Worm (Caenorhabditis elegans) whole organism, early embryonic: ENCODE data around the gene rfp-1.

Experiments
- B0310.2 ChIP-seq: sonication (generic microtip); optimal IDR thresholded peaks from 2 replicates; lab custom pipeline; 2016; ENCODE audit warnings: mild to moderate bottlenecking, missing genetic modification characterization, missing compliant biosample characterization
- F13C5.2 ChIP-seq: sonication (generic microtip); optimal IDR thresholded peaks from 2 replicates; lab custom pipeline; 2017; ENCODE audit warnings: mild to moderate bottlenecking, missing genetic modification characterization, inconsistent platforms, missing compliant biosample characterization
- aly-1 ChIP-seq: sonication (generic microtip); optimal IDR thresholded peaks from 2 replicates; lab custom pipeline; 2016; ENCODE audit warnings: missing genetic modification characterization, missing compliant biosample characterization
- ama-1 ChIP-seq: fragments of 150-350 bp; optimal IDR thresholded peaks from 2 replicates; lab custom pipeline; 2014
- ceh-13 ChIP-seq: fragments of 200-800 bp; sonication (Bioruptor generic); optimal IDR thresholded peaks from 2 replicates; lab custom pipeline; 2018; ENCODE audit warnings: mild to moderate bottlenecking, missing genetic modification characterization, missing compliant biosample characterization
- ceh-36 ChIP-seq: sonication (generic microtip); optimal IDR thresholded peaks from 2 replicates; lab custom pipeline; 2016; ENCODE audit warnings: missing genetic modification characterization, inconsistent platforms, missing compliant biosample characterization
- ets-7 ChIP-seq: sonication (generic microtip); optimal IDR thresholded peaks from 2 replicates; lab custom pipeline; 2016; ENCODE audit warnings: missing genotype, missing genetic modification characterization, missing compliant biosample characterization
- flt-1 ChIP-seq: fragments of 200-800 bp; sonication (Bioruptor generic); IDR thresholded peaks from 2 replicates; pipeline ENCODE4 v1.3.6; 2022; ENCODE audit warnings: missing genetic modification characterization, missing compliant biosample characterization
- hmbx-1 ChIP-seq: sonication (generic microtip); optimal IDR thresholded peaks from 2 replicates; lab custom pipeline; 2016; ENCODE audit warnings: mild to moderate bottlenecking, missing genetic modification characterization, missing compliant biosample characterization
- hmg-4 ChIP-seq: fragments of 200-800 bp; sonication (Bioruptor generic); optimal IDR thresholded peaks from 2 replicates; lab custom pipeline; 2018; ENCODE audit warnings: mild to moderate bottlenecking, missing genetic modification characterization, missing compliant biosample characterization
- hnd-1 ChIP-seq: sonication (generic microtip); optimal IDR thresholded peaks from 2 replicates; lab custom pipeline; 2016; ENCODE audit warnings: missing genetic modification characterization, missing compliant biosample characterization
- pes-1 ChIP-seq: fragments of 200-800 bp; sonication (Bioruptor generic); IDR thresholded peaks from 2 replicates; pipeline ENCODE4 v1.3.6; 2022; ENCODE audit warnings: missing genetic modification reagents, missing genetic modification characterization, missing compliant biosample characterization
- scrt-1 ChIP-seq: fragments of 200-800 bp; sonication (Bioruptor generic); IDR thresholded peaks from 2 replicates; pipeline ENCODE4 v1.3.6; 2022; ENCODE audit warnings: missing genetic modification characterization, missing compliant biosample characterization
- sea-1 ChIP-seq: fragments of 200-800 bp; sonication (Bioruptor generic); conservative IDR thresholded peaks from 2 replicates; pipeline ENCODE4 v1.3.6; 2022; ENCODE audit warnings: missing genetic modification characterization, missing compliant biosample characterization
- tbx-11 ChIP-seq: fragments of 200-800 bp; sonication (Bioruptor generic); IDR thresholded peaks from 2 replicates; pipeline ENCODE4 v1.3.6; 2022; ENCODE audit warnings: missing genetic modification characterization, missing compliant biosample characterization
- tbx-37 ChIP-seq: fragments of 200-800 bp; sonication (Bioruptor generic); conservative IDR thresholded peaks from 2 replicates; pipeline ENCODE4 v1.3.6; 2022; ENCODE audit warnings: missing genetic modification reagents, missing genetic modification characterization, missing compliant biosample characterization
- tra-4 ChIP-seq: sonication (generic microtip); optimal IDR thresholded peaks from 2 replicates; lab custom pipeline; 2017; ENCODE audit warnings: missing genetic modification characterization, missing compliant biosample characterization

The rfp-1 gene

DNA sequence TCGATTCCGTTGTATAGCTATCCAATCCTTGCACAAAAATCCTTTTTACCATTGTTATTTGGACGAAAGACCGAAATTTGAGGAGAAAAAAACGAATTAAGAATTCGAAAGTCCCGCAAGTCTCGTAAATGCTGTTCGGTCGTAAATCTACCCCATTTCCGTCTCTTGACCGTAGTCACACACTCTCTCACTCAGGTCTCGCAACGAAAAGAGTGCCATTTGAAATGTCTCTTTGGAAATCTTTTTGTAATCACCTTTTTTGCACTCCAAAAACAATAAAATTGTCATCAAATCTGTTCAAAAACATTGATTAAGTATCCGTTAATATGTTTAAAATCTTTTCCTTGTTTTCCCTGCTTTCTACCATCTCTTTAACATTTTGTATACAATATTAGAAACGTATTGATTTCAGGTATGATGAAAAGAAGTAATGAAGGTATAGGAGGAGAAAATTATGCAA, at the start of gene rfp-1, which contains the start of gene R05D3.8:
rfp-1 (plus strand) TSS at position 410 of the 460 bp plus-strand sequence.
R05D3.8 (minus strand) TSS at position 115 of the 460 bp plus-strand sequence.
- TF ChIP-seq sea-1 (GFP tag; lab: Robert Waterston, UW), result no peak
- TF ChIP-seq ceh-13 (GFP tag; lab: Kevin White, UChicago), result no peak
- TF ChIP-seq aly-1 (tag; lab: Kevin White, UChicago), result no peak
- TF ChIP-seq pes-1 (GFP tag; lab: Robert Waterston, UW), result no peak
- no peak for TF ChIP-seq flt-1 (GFP tag; lab: Robert Waterston, UW)
- TF ChIP-seq ceh-36 (tag; lab: Kevin White, UChicago), result no peak
- TF ChIP-seq hmbx-1 (tag; lab: Kevin White, UChicago), result no peak
- TF ChIP-seq B0310.2, result no peak
- TF ChIP-seq tbx-37 (GFP tag; lab: Robert Waterston, UW), result no peak
- no peak for TF ChIP-seq hmg-4 (GFP tag; lab: Kevin White, UChicago)

DNA sequence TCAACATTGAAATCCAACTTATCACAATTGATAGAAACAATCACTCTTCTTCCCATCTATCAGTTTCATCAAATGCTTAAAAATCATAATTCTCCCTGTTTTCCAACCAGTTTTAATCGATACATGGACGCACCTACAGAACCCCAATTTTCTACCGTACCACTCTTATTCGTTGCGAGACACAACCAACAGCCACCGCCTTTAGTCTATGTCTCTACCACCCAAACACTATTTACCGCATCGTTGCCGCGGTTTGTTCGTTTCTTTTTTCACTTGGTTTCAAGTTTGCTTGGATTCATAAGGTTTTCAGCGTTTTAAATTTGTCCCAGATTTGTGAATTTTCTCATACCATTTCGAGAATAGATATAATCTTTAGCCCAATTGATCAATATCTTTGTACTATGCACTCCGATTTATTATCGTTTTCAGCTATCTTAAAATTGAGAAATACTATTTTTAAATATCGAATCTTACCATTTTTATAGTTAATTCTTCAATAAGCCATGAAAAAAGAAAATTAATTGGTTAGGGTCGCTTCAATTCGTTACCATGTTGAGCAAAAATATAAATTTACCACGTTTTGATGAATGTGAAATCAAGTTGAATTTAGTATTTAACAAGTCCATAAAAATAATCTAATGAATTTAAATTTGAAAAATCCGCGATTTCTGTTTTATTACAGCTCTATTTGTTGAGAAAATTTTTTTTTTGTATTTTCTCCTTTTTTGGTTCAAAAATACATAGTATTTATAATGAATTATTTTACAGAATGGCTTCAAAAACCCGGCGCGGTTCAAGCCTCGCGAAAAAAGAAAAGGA, 48.0 kb upstream of the rfp-1 start, which contains the start of gene F10E9.3:
F10E9.3 (plus strand) TSS at position 769 of the 819 bp plus-strand sequence.
- no peak for TF ChIP-seq hmg-4 (GFP tag; lab: Kevin White, UChicago)
- no peak for TF ChIP-seq scrt-1 (GFP tag; lab: Robert Waterston, UW)
- TF ChIP-seq sea-1 (GFP tag; lab: Robert Waterston, UW), result no peak
- no peak for TF ChIP-seq ama-1
- TF ChIP-seq aly-1 (tag; lab: Kevin White, UChicago), result no peak
- no peak for TF ChIP-seq tra-4 (tag; lab: Kevin White, UChicago)
- TF ChIP-seq hmbx-1 (tag; lab: Kevin White, UChicago), result no peak
- TF ChIP-seq ceh-36 (tag; lab: Kevin White, UChicago), result no peak
- no peak for TF ChIP-seq flt-1 (GFP tag; lab: Robert Waterston, UW)
- TF ChIP-seq ceh-13 (GFP tag; lab: Kevin White, UChicago), result no peak
- TF ChIP-seq ets-7, result no peak
- TF ChIP-seq F13C5.2 (tag; lab: Kevin White, UChicago), result no peak
- TF ChIP-seq tbx-37 (GFP tag; lab: Robert Waterston, UW), result no peak
- no peak for TF ChIP-seq hnd-1
- no peak for TF ChIP-seq tbx-11 (GFP tag; lab: Robert Waterston, UW)
- TF ChIP-seq pes-1 (GFP tag; lab: Robert Waterston, UW), result no peak
- TF ChIP-seq B0310.2, result no peak

DNA sequence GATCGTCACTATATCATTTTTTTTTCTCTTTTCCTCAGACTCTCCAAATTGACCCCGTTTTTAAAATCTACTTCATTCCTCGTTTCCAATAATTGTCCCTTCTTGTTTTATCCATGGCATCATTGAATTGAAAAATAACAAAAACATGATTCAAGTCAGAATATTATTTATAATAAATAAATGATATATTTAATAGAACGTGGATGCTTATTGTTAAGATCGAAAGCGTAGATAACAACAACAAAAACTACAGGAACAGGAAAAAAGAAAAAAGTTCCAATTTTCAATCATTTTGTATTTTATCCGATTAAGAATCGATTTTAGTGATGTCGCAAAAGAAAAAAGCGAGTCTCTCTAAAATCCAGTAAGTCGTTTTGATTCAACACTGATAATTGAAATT, 46.0 kb upstream of the rfp-1 start, which contains the start of gene F10E9.2:
F10E9.2 (plus strand) TSS at position 301 of the 400 bp plus-strand sequence.
- TF ChIP-seq ets-7, result no peak
- TF ChIP-seq ceh-36 (tag; lab: Kevin White, UChicago), result no peak
- TF ChIP-seq ama-1, result no peak
- no peak for TF ChIP-seq F13C5.2 (tag; lab: Kevin White, UChicago)
- no peak for TF ChIP-seq hmbx-1 (tag; lab: Kevin White, UChicago)
- TF ChIP-seq flt-1 (GFP tag; lab: Robert Waterston, UW), result no peak
- no peak for TF ChIP-seq aly-1 (tag; lab: Kevin White, UChicago)
- no peak for TF ChIP-seq B0310.2
- no peak for TF ChIP-seq sea-1 (GFP tag; lab: Robert Waterston, UW)
- TF ChIP-seq scrt-1 (GFP tag; lab: Robert Waterston, UW), result no peak
- TF ChIP-seq tbx-37 (GFP tag; lab: Robert Waterston, UW), result no peak
- no peak for TF ChIP-seq pes-1 (GFP tag; lab: Robert Waterston, UW)

DNA sequence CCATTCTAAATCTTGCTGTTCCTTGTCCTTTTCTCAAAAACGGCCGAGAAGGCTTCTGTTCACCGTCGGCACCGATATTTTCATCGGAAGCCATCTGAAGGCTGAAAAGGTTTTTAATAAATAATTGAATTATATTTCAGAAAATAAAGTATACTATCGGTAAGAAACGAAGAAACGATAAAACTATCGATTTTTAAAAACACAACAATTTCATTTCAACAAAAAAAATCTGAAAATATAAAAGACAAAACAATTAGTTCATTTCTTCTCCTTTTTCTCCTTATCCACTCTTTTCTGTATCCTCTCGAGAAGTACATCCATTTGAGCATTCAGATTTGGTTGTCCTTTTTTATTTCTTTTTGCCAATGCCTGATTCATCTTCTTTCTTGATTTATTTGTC, 39.9 kb upstream of the rfp-1 start, which contains the start of gene sas-4:
sas-4 (minus strand) TSS at position 101 of the 400 bp plus-strand sequence.
- TF ChIP-seq flt-1 (GFP tag; lab: Robert Waterston, UW), result no peak
- TF ChIP-seq aly-1 (tag; lab: Kevin White, UChicago), result no peak
- no peak for TF ChIP-seq ceh-13 (GFP tag; lab: Kevin White, UChicago)
- TF ChIP-seq hnd-1, result no peak
- no peak for TF ChIP-seq hmbx-1 (tag; lab: Kevin White, UChicago)
- no peak for TF ChIP-seq tbx-11 (GFP tag; lab: Robert Waterston, UW)
- TF ChIP-seq ceh-36 (tag; lab: Kevin White, UChicago), result no peak
- TF ChIP-seq scrt-1 (GFP tag; lab: Robert Waterston, UW), result no peak
- no peak for TF ChIP-seq ets-7
- TF ChIP-seq tbx-37 (GFP tag; lab: Robert Waterston, UW), result no peak
- TF ChIP-seq sea-1 (GFP tag; lab: Robert Waterston, UW), result no peak
- no peak for TF ChIP-seq B0310.2
- TF ChIP-seq pes-1 (GFP tag; lab: Robert Waterston, UW), result no peak
- TF ChIP-seq ama-1, result no peak
- TF ChIP-seq tra-4 (tag; lab: Kevin White, UChicago), result no peak

DNA sequence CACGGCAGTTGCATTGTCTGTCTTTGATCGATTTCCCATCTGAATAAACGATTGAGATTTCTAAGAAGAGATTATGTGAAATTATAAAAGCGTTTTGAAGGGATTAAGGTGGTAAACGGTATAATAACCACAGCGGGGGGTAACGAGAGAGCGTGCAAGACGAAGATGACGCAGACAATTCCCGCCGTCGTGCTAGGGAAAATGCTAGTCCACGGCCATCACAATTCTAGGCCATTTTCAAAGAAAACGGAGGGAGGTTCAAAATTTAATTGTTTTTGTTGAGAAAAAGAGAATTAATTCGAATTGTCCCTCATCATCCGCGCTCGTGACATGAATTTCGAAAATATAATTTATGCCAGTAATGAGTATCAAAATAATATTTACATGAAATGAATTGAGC, 39.3 kb upstream of the rfp-1 start, which contains the start of gene F10E9.11:
F10E9.11 (minus strand) TSS at position 161 of the 400 bp plus-strand sequence.
- TF ChIP-seq flt-1 (GFP tag; lab: Robert Waterston, UW) (peak; percentile 64), ceh-36 (tag; lab: Kevin White, UChicago) (no peak), tbx-11 (GFP tag; lab: Robert Waterston, UW) (no peak), tra-4 (tag; lab: Kevin White, UChicago) (no peak), aly-1 (tag; lab: Kevin White, UChicago) (peak; percentile 46), sea-1 (GFP tag; lab: Robert Waterston, UW) (0 out of 2 replicates have a peak, but pooled peaks have one; percentile 70), hmbx-1 (tag; lab: Kevin White, UChicago) (no peak), tbx-37 (GFP tag; lab: Robert Waterston, UW) (peak; percentile 89), hnd-1 (no peak), B0310.2 (no peak), hmg-4 (GFP tag; lab: Kevin White, UChicago) (peak; percentile 40), ama-1 (no peak), ceh-13 (GFP tag; lab: Kevin White, UChicago) (no peak), pes-1 (GFP tag; lab: Robert Waterston, UW) (peak; percentile 57; the same call in 1 of the 2 replicates), scrt-1 (GFP tag; lab: Robert Waterston, UW) (no peak), F13C5.2 (tag; lab: Kevin White, UChicago) (peak; percentile 53), ets-7 (peak; percentile 50)

DNA sequence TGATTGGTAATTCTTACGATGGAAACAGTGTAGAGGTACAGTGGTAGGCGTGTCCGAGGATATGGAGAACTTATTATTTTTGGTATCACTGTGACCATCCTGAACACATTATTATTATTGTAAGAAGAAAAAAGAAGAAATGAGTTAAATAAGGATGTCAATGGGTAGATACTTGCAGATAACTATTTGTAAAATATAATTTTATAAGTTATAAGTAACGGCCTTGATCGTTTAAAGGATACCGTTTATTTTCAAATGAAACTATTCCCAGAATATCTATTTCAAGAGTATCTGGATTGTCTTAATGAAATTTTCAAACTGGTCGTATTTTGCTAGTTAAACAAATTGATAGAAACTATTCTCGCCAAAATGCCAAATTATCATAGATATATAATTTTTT, 38.2 kb upstream of the rfp-1 start, which contains the start of gene F10E9.10:
F10E9.10 (minus strand) TSS at position 101 of the 400 bp plus-strand sequence.
- TF ChIP-seq ceh-36 (tag; lab: Kevin White, UChicago), result no peak
- no peak for TF ChIP-seq ets-7
- TF ChIP-seq pes-1 (GFP tag; lab: Robert Waterston, UW), result no peak
